Fruit fly (Drosophila melanogaster) whole organism, prepupa: ENCODE measurements around the gene pasi2.
A peak's percentile ranks its signal among the peaks of the same experiment; 100 is the strongest.

Experiments used
- CG10669 ChIP-seq: fragments of 200-800 bp; sonication (Bioruptor generic); optimal IDR thresholded peaks from 3 replicates; lab custom pipeline; 2018; ENCODE audit warnings: missing biosample characterization, mild to moderate bottlenecking, missing genetic modification characterization, moderate library complexity
- CG16779 ChIP-seq: fragments of 200-800 bp; sonication (Bioruptor generic); optimal IDR thresholded peaks from 3 replicates; lab custom pipeline; 2017; ENCODE audit warnings: missing biosample characterization, mild to moderate bottlenecking, missing genetic modification characterization
- CG4318 ChIP-seq: fragments of 200-800 bp; sonication (Bioruptor generic); optimal IDR thresholded peaks from 3 replicates; lab custom pipeline; 2017; ENCODE audit warnings: missing biosample characterization, mild to moderate bottlenecking, missing genetic modification characterization
- Eip78C ChIP-seq: fragments of 200-800 bp; sonication (Bioruptor generic); peaks from one replicate; lab custom pipeline; 2016; ENCODE audit warnings: missing biosample characterization, missing genetic modification characterization
- Met ChIP-seq: fragments of 200-800 bp; sonication (Bioruptor generic); optimal IDR thresholded peaks from 3 replicates; lab custom pipeline; 2016; ENCODE audit warnings: missing biosample characterization, missing genetic modification characterization
- acj6 ChIP-seq: fragments of 200-800 bp; sonication (Bioruptor generic); optimal IDR thresholded peaks from 3 replicates; lab custom pipeline; 2016; ENCODE audit warnings: missing biosample characterization, missing genetic modification characterization
- salr ChIP-seq, 2 experiments: fragments of 200-800 bp; sonication (Bioruptor generic); optimal IDR thresholded peaks; 3 replicates each; lab custom pipeline; 2016 to 2018; ENCODE audit warnings: missing biosample characterization in 2 of 2, missing genetic modification characterization in 2 of 2, mild to moderate bottlenecking in 1 of 2

dm6 chr3R:9380970-9381369 lies 46.0 kb downstream of the pasi2 start:
- TF ChIP-seq CG16779 (tag; lab: Kevin White, UChicago) = peak; percentile 2
- TF ChIP-seq CG10669 (GFP tag; lab: Kevin White, UChicago) = peak; percentile 12
- TF ChIP-seq salr (GFP tag; optimal IDR thresholded peaks at IDR 0.05; lab: Kevin White, UChicago) = no peak
- peak; percentile 75 for TF ChIP-seq Eip78C (GFP tag; lab: Kevin White, UChicago)
- no peak for TF ChIP-seq CG4318 (GFP tag; lab: Kevin White, UChicago)
- no peak for TF ChIP-seq Met (GFP tag; lab: Kevin White, UChicago)
- no peak for TF ChIP-seq acj6 (GFP tag; lab: Kevin White, UChicago)
